Worm (Caenorhabditis elegans) whole organism, L2 larva: ENCODE results near the gene let-765.
A peak's percentile ranks its signal among the peaks of the same experiment; 100 is the strongest.

Experiments used
- C34F6.9 ChIP-seq: fragments of 150-350 bp; optimal IDR thresholded peaks from 2 replicates; lab custom pipeline; 2014; ENCODE audit warnings: missing biosample characterization, missing genetic modification characterization
- F13H6.1 ChIP-seq: sonication (generic microtip); optimal IDR thresholded peaks from 2 replicates; lab custom pipeline; 2016; ENCODE audit warnings: missing genetic modification characterization, missing compliant biosample characterization
- R02D3.7 ChIP-seq: fragments of 150-350 bp; optimal IDR thresholded peaks from 2 replicates; lab custom pipeline; 2014; ENCODE audit warnings: missing biosample characterization, missing genetic modification characterization
- Y55F3AM.14 ChIP-seq: fragments of 200-800 bp; sonication (Bioruptor generic); optimal IDR thresholded peaks from 2 replicates; lab custom pipeline; 2018; ENCODE audit warnings: mild to moderate bottlenecking, missing genetic modification characterization, missing compliant biosample characterization
- ZK546.5 ChIP-seq: sonication (generic microtip); optimal IDR thresholded peaks from 2 replicates; lab custom pipeline; 2017; ENCODE audit warnings: missing biosample characterization, missing genetic modification characterization
- alr-1 ChIP-seq: fragments of 150-350 bp; optimal IDR thresholded peaks from 2 replicates; lab custom pipeline; 2014; ENCODE audit warnings: missing biosample characterization, missing genetic modification characterization
- aly-2 ChIP-seq: fragments of 150-350 bp; optimal IDR thresholded peaks from 2 replicates; lab custom pipeline; 2014; ENCODE audit warnings: missing biosample characterization, missing genetic modification characterization
- blmp-1 ChIP-seq: sonication (generic microtip); optimal IDR thresholded peaks from 2 replicates; lab custom pipeline; 2017; ENCODE audit warnings: missing genetic modification characterization, mild to moderate bottlenecking, missing compliant biosample characterization, antibody characterized with exemption, moderate library complexity; ENCODE audit not compliant: insufficient read depth
- ceh-16 ChIP-seq: fragments of 150-350 bp; optimal IDR thresholded peaks from 2 replicates; lab custom pipeline; 2014; ENCODE audit warnings: missing biosample characterization, missing genetic modification characterization
- crh-2 ChIP-seq: sonication (generic microtip); optimal IDR thresholded peaks from 2 replicates; lab custom pipeline; 2017; ENCODE audit warnings: missing biosample characterization, missing genetic modification characterization
- dmd-4 ChIP-seq: sonication (generic microtip); optimal IDR thresholded peaks from 2 replicates; lab custom pipeline; 2017; ENCODE audit warnings: missing biosample characterization, missing genetic modification characterization
- egl-27 ChIP-seq: sonication (generic microtip); optimal IDR thresholded peaks from 3 replicates; lab custom pipeline; 2017; ENCODE audit warnings: missing biosample characterization, missing genetic modification reagents, missing genetic modification characterization
- elt-1 ChIP-seq: fragments of 150-350 bp; optimal IDR thresholded peaks from 2 replicates; lab custom pipeline; 2014; ENCODE audit warnings: missing biosample characterization, missing genetic modification characterization
- elt-3 ChIP-seq: sonication (generic microtip); optimal IDR thresholded peaks from 2 replicates; lab custom pipeline; 2017; ENCODE audit warnings: missing biosample characterization, missing genetic modification characterization
- fos-1 ChIP-seq: fragments of 150-350 bp; optimal IDR thresholded peaks from 2 replicates; lab custom pipeline; 2014; ENCODE audit warnings: missing biosample characterization, missing genetic modification characterization
- gmeb-1 ChIP-seq: fragments of 150-350 bp; optimal IDR thresholded peaks from 2 replicates; lab custom pipeline; 2014; ENCODE audit warnings: missing biosample characterization, missing genetic modification characterization
- lin-11 ChIP-seq: fragments of 150-350 bp; sonication (generic microtip); optimal IDR thresholded peaks from 2 replicates; lab custom pipeline; 2014; ENCODE audit warnings: missing biosample characterization, missing genetic modification characterization, inconsistent platforms, mixed read lengths
- lin-13 ChIP-seq: fragments of 150-350 bp; optimal IDR thresholded peaks from 2 replicates; lab custom pipeline; 2014; ENCODE audit warnings: missing biosample characterization, missing genetic modification reagents, missing genetic modification characterization
- lsy-2 ChIP-seq, 2 experiments: fragments of 150-350 bp in 1 of 2; sonication (generic microtip) in 1 of 2; optimal IDR thresholded peaks; 2 replicates each; lab custom pipeline; 2014 to 2017; ENCODE audit warnings: missing biosample characterization in 2 of 2, missing genetic modification characterization in 2 of 2
- mab-5 ChIP-seq: fragments of 150-350 bp; optimal IDR thresholded peaks from 2 replicates; lab custom pipeline; 2014; ENCODE audit warnings: missing biosample characterization, missing genetic modification characterization
- mbf-1 ChIP-seq: sonication (generic microtip); optimal IDR thresholded peaks from 2 replicates; lab custom pipeline; 2017; ENCODE audit warnings: missing biosample characterization, missing genetic modification characterization
- nhr-11 ChIP-seq: fragments of 150-350 bp; optimal IDR thresholded peaks from 2 replicates; lab custom pipeline; 2014; ENCODE audit warnings: missing biosample characterization, missing genetic modification characterization
- nhr-129 ChIP-seq: fragments of 150-350 bp; optimal IDR thresholded peaks from 2 replicates; lab custom pipeline; 2014; ENCODE audit warnings: missing biosample characterization, missing genetic modification characterization
- nhr-21 ChIP-seq: fragments of 150-350 bp; optimal IDR thresholded peaks from 2 replicates; lab custom pipeline; 2014; ENCODE audit warnings: missing biosample characterization, missing genetic modification characterization
- nhr-23 ChIP-seq: fragments of 150-350 bp; optimal IDR thresholded peaks from 2 replicates; lab custom pipeline; 2014; ENCODE audit warnings: missing biosample characterization, missing genetic modification reagents, missing genetic modification characterization
- nhr-237 ChIP-seq: fragments of 150-350 bp; optimal IDR thresholded peaks from 2 replicates; lab custom pipeline; 2014; ENCODE audit warnings: missing biosample characterization, missing genetic modification characterization
- nhr-6 ChIP-seq: fragments of 150-350 bp; optimal IDR thresholded peaks from 2 replicates; lab custom pipeline; 2014; ENCODE audit warnings: missing biosample characterization, missing genetic modification characterization
- peb-1 ChIP-seq: fragments of 150-350 bp; optimal IDR thresholded peaks from 2 replicates; lab custom pipeline; 2014; ENCODE audit warnings: missing biosample characterization, missing genetic modification characterization
- skn-1 ChIP-seq: sonication (generic microtip); optimal IDR thresholded peaks from 2 replicates; lab custom pipeline; 2017; ENCODE audit warnings: missing biosample characterization, missing genetic modification characterization
- sma-3 ChIP-seq: sonication (generic microtip); optimal IDR thresholded peaks from 2 replicates; lab custom pipeline; 2016; ENCODE audit warnings: missing genetic modification reagents, missing genetic modification characterization, missing compliant biosample characterization
- sma-9 ChIP-seq, 2 experiments: fragments of 150-350 bp in 1 of 2; sonication (generic microtip) in 1 of 2; optimal IDR thresholded peaks; 2 replicates each; lab custom pipeline; 2014 to 2016; ENCODE audit warnings: missing genetic modification characterization in 2 of 2, mild to moderate bottlenecking in 1 of 2, missing biosample characterization in 1 of 2, missing compliant biosample characterization in 1 of 2, missing genetic modification reagents in 1 of 2, moderate library complexity in 1 of 2
- snpc-4 ChIP-seq: fragments of 150-350 bp; optimal IDR thresholded peaks from 2 replicates; lab custom pipeline; 2014; ENCODE audit warnings: missing biosample characterization, missing genetic modification characterization
- unc-39 ChIP-seq: fragments of 150-350 bp; optimal IDR thresholded peaks from 2 replicates; lab custom pipeline; 2014; ENCODE audit warnings: missing biosample characterization, missing genetic modification characterization
- unc-55 ChIP-seq: fragments of 150-350 bp; sonication (generic microtip); optimal IDR thresholded peaks from 3 replicates; lab custom pipeline; 2014; ENCODE audit warnings: missing biosample characterization, missing genetic modification reagents, missing genetic modification characterization
- zag-1 ChIP-seq: fragments of 150-350 bp; optimal IDR thresholded peaks from 2 replicates; lab custom pipeline; 2014; ENCODE audit warnings: missing biosample characterization, missing genetic modification characterization
- ztf-4 ChIP-seq: fragments of 150-350 bp; optimal IDR thresholded peaks from 2 replicates; lab custom pipeline; 2014; ENCODE audit warnings: missing biosample characterization, missing genetic modification characterization

let-765 gene

ce11 chrIII:6606022-6606467 is 5.1 kb upstream of the let-765 start (continued):
- TF ChIP-seq lsy-2 (tag; optimal IDR thresholded peaks at IDR 0.05; lab: Kevin White, UChicago) (peak; percentile 52 to 86), alr-1 (tag; lab: Kevin White, UChicago) (no peak), Y55F3AM.14 (GFP tag; lab: Kevin White, UChicago) (peak; percentile 64), unc-55 (GFP tag; lab: Kevin White, UChicago) (peak; percentile 86), aly-2 (tag; lab: Kevin White, UChicago) (no peak), sma-3 (GFP tag; lab: Kevin White, UChicago) (peak; percentile 78), gmeb-1 (tag; lab: Kevin White, UChicago) (peak; percentile 55), lin-13 (GFP tag; lab: Kevin White, UChicago) (peak; percentile 82), egl-27 (tag; lab: Kevin White, UChicago) (peak; percentile 8), fos-1 (tag; lab: Kevin White, UChicago) (peak; percentile 63), elt-3 (no peak), crh-2 (peak; percentile 88), sma-9 (GFP tag; optimal IDR thresholded peaks at IDR 0.05; lab: Kevin White, UChicago) (peak; percentile 86), sma-9 (tag; optimal IDR thresholded peaks at IDR 0.05; lab: Kevin White, UChicago) (no peak), nhr-6 (tag; lab: Kevin White, UChicago) (peak; percentile 82), skn-1 (tag; lab: Kevin White, UChicago) (no peak), ceh-16 (no peak)

ce11 chrIII:6605442-6605992 is 4.5 kb upstream of the let-765 start:
- TF ChIP-seq snpc-4 (tag; lab: Kevin White, UChicago) (no peak), nhr-21 (tag; lab: Kevin White, UChicago) (no peak), sma-9 (GFP tag; optimal IDR thresholded peaks at IDR 0.05; lab: Kevin White, UChicago) (peak; percentile 63), sma-9 (tag; optimal IDR thresholded peaks at IDR 0.05; lab: Kevin White, UChicago) (no peak), fos-1 (tag; lab: Kevin White, UChicago) (peak; percentile 3)

- TF ChIP-seq gmeb-1 (tag; lab: Kevin White, UChicago) (no peak), blmp-1 (peak; percentile 18), F13H6.1 (tag; lab: Kevin White, UChicago) (no peak), fos-1 (tag; lab: Kevin White, UChicago) (peak; percentile 62), crh-2 (peak; percentile 18), sma-9 (GFP tag; optimal IDR thresholded peaks at IDR 0.05; lab: Kevin White, UChicago) (peak; percentile 29), sma-9 (tag; optimal IDR thresholded peaks at IDR 0.05; lab: Kevin White, UChicago) (no peak)
Observed at ce11 chrIII:6604317-6604716, 3.3 kb upstream of the let-765 start.

- peak; percentile 33 for TF ChIP-seq nhr-129 (tag; lab: Kevin White, UChicago)
- no peak for TF ChIP-seq crh-2
- peak; percentile 19 for TF ChIP-seq fos-1 (tag; lab: Kevin White, UChicago)
- TF ChIP-seq, all 48 proteins: peak for 2
Observed at ce11 chrIII:6603185-6603584, 2.2 kb upstream of the let-765 start.

- TF ChIP-seq ZK546.5 (tag; lab: Kevin White, UChicago) (no peak), mab-5 (no peak), sma-9 (GFP tag; optimal IDR thresholded peaks at IDR 0.05; lab: Kevin White, UChicago) (no peak), sma-9 (tag; optimal IDR thresholded peaks at IDR 0.05; lab: Kevin White, UChicago) (no peak), nhr-11 (tag; lab: Kevin White, UChicago) (no peak), skn-1 (tag; lab: Kevin White, UChicago) (no peak), nhr-6 (tag; lab: Kevin White, UChicago) (no peak), sma-3 (GFP tag; lab: Kevin White, UChicago) (no peak), nhr-23 (tag; lab: Kevin White, UChicago) (no peak), mbf-1 (no peak), lin-11 (no peak), C34F6.9 (tag; lab: Kevin White, UChicago) (no peak)
- TF ChIP-seq, all 48 proteins: peak for 0
Observed at ce11 chrIII:6594069-6594468, 6.9 kb downstream of the let-765 start.

- no peak for TF ChIP-seq sma-9 (GFP tag; optimal IDR thresholded peaks at IDR 0.05; lab: Kevin White, UChicago)
- TF ChIP-seq sma-9 (tag; optimal IDR thresholded peaks at IDR 0.05; lab: Kevin White, UChicago): no peak
- no peak for TF ChIP-seq mbf-1
- TF ChIP-seq unc-39 (tag; lab: Kevin White, UChicago): no peak
- TF ChIP-seq R02D3.7 (tag; lab: Kevin White, UChicago): no peak
- TF ChIP-seq crh-2: no peak
- no peak for TF ChIP-seq ztf-4 (tag; lab: Kevin White, UChicago)
- no peak for TF ChIP-seq gmeb-1 (tag; lab: Kevin White, UChicago)
- TF ChIP-seq nhr-6 (tag; lab: Kevin White, UChicago): no peak
- TF ChIP-seq peb-1 (tag; lab: Kevin White, UChicago): no peak
- no peak for TF ChIP-seq nhr-11 (tag; lab: Kevin White, UChicago)
- no peak for TF ChIP-seq nhr-237 (tag; lab: Kevin White, UChicago)
- TF ChIP-seq dmd-4 (tag; lab: Kevin White, UChicago): no peak
- no peak for TF ChIP-seq C34F6.9 (tag; lab: Kevin White, UChicago)
- no peak for TF ChIP-seq fos-1 (tag; lab: Kevin White, UChicago)
- no peak for TF ChIP-seq elt-1 (tag; lab: Kevin White, UChicago)
- TF ChIP-seq zag-1 (tag; lab: Kevin White, UChicago): no peak
- no peak for TF ChIP-seq alr-1 (tag; lab: Kevin White, UChicago)
- no peak for TF ChIP-seq F13H6.1 (tag; lab: Kevin White, UChicago)
- TF ChIP-seq, all 48 proteins: peak for 0
Observed at ce11 chrIII:6592075-6592474, 8.9 kb downstream of the let-765 start, which contains the start of gene F20H11.1. Gene F20H11.1 (minus strand): TSS chrIII:6592175.
